Worm (Caenorhabditis elegans) whole organism, L1 larva: ENCODE data around the gene C16C8.4.
"Not testable (repeated sequence)": the region's sequence is repeated elsewhere in the genome, so short reads cannot be mapped to it uniquely, and the experiment has no call there.

Experiments
- C16A3.4 ChIP-seq: fragments of 150-350 bp; optimal IDR thresholded peaks from 2 replicates; lab custom pipeline; 2014; ENCODE audit warnings: missing biosample characterization, missing genetic modification characterization
- C34B4.2 ChIP-seq: sonication (generic microtip); optimal IDR thresholded peaks from 2 replicates; lab custom pipeline; 2017; ENCODE audit warnings: mild to moderate bottlenecking, missing genetic modification characterization, missing compliant biosample characterization
- F16B12.6 ChIP-seq: fragments of 150-350 bp; optimal IDR thresholded peaks from 2 replicates; lab custom pipeline; 2014; ENCODE audit warnings: missing biosample characterization, missing genetic modification characterization
- Y116A8C.19 ChIP-seq: sonication (generic microtip); optimal IDR thresholded peaks from 2 replicates; lab custom pipeline; 2016; ENCODE audit warnings: missing compliant biosample characterization, missing genetic modification characterization, borderline replicate concordance
- ama-1 ChIP-seq: fragments of 150-350 bp; optimal IDR thresholded peaks from 2 replicates; lab custom pipeline; 2014
- ceh-8 ChIP-seq: fragments of 200-800 bp; sonication (Bioruptor generic); optimal IDR thresholded peaks from 2 replicates; lab custom pipeline; 2018; ENCODE audit warnings: mild to moderate bottlenecking, missing genetic modification characterization, moderate library complexity, missing compliant biosample characterization
- ceh-90 ChIP-seq: sonication (generic microtip); optimal IDR thresholded peaks from 2 replicates; lab custom pipeline; 2016; ENCODE audit warnings: missing genetic modification characterization, missing compliant biosample characterization
- ces-1 ChIP-seq: fragments of 150-350 bp; optimal IDR thresholded peaks from 2 replicates; lab custom pipeline; 2014; ENCODE audit warnings: missing biosample characterization, missing genetic modification reagents, missing genetic modification characterization
- dpl-1 ChIP-seq, 3 experiments: fragments of 150-350 bp in 2 of 3; sonication (generic microtip) in 1 of 3; optimal IDR thresholded peaks; 2 replicates each; lab custom pipeline; 2014 to 2017; ENCODE audit warnings: missing biosample characterization in 3 of 3, missing genetic modification characterization in 3 of 3, missing genetic modification reagents in 3 of 3
- dsc-1 ChIP-seq: sonication (generic microtip); optimal IDR thresholded peaks from 2 replicates; lab custom pipeline; 2016; ENCODE audit warnings: mild to moderate bottlenecking, missing genetic modification characterization, missing compliant biosample characterization
- efl-3 ChIP-seq: fragments of 200-800 bp; sonication (Bioruptor generic); optimal IDR thresholded peaks from 2 replicates; lab custom pipeline; 2018; ENCODE audit warnings: mild to moderate bottlenecking, missing genetic modification characterization, missing compliant biosample characterization
- egl-13 ChIP-seq: sonication (generic microtip); optimal IDR thresholded peaks from 2 replicates; lab custom pipeline; 2016; ENCODE audit warnings: missing genotype, missing genetic modification reagents, missing genetic modification characterization, missing compliant biosample characterization
- egl-27 ChIP-seq, 2 experiments: fragments of 150-350 bp in 1 of 2; sonication (generic microtip); optimal IDR thresholded peaks; 3 replicates each; lab custom pipeline; 2017 to 2018; ENCODE audit warnings: missing biosample characterization in 2 of 2, missing genetic modification characterization in 2 of 2, missing genetic modification reagents in 2 of 2
- elt-2 ChIP-seq: sonication (generic microtip); optimal IDR thresholded peaks from 2 replicates; lab custom pipeline; 2016; ENCODE audit warnings: missing genetic modification characterization, mild to moderate bottlenecking, inconsistent platforms, missing compliant biosample characterization, missing genetic modification reagents
- elt-3 ChIP-seq, 6 experiments: fragments of 150-350 bp in 1 of 6; sonication (generic microtip); optimal IDR thresholded peaks; 2 replicates each; lab custom pipeline; 2017 to 2018; ENCODE audit warnings: missing biosample characterization in 6 of 6, missing genetic modification characterization in 6 of 6, inconsistent platforms in 1 of 6
- fkh-10 ChIP-seq: sonication (generic microtip); optimal IDR thresholded peaks from 2 replicates; lab custom pipeline; 2017; ENCODE audit warnings: missing biosample characterization, missing genetic modification reagents, missing genetic modification characterization
- hlh-4 ChIP-seq: sonication (generic microtip); optimal IDR thresholded peaks from 2 replicates; lab custom pipeline; 2016; ENCODE audit warnings: mild to moderate bottlenecking, missing genetic modification characterization, missing compliant biosample characterization
- hpl-2 ChIP-seq: fragments of 150-350 bp; optimal IDR thresholded peaks from 2 replicates; lab custom pipeline; 2014; ENCODE audit warnings: missing biosample characterization, missing genetic modification reagents, missing genetic modification characterization
- irx-1 ChIP-seq: sonication (generic microtip); optimal IDR thresholded peaks from 2 replicates; lab custom pipeline; 2016; ENCODE audit warnings: missing genetic modification characterization, missing compliant biosample characterization
- isw-1 ChIP-seq: fragments of 200-800 bp; sonication (Bioruptor generic); IDR thresholded peaks from 2 replicates; pipeline ENCODE4 v1.3.6; 2022; ENCODE audit warnings: missing genetic modification characterization, missing compliant biosample characterization
- lin-14 ChIP-seq: fragments of 200-800 bp; sonication (Bioruptor generic); optimal IDR thresholded peaks from 2 replicates; lab custom pipeline; 2018; ENCODE audit warnings: mild to moderate bottlenecking, missing genetic modification characterization, moderate library complexity, missing compliant biosample characterization
- lin-15B ChIP-seq: fragments of 150-350 bp; sonication (generic microtip); optimal IDR thresholded peaks from 3 replicates; lab custom pipeline; 2014; ENCODE audit warnings: missing biosample characterization, missing genetic modification characterization
- lin-39 ChIP-seq: fragments of 150-350 bp; optimal IDR thresholded peaks from 2 replicates; lab custom pipeline; 2014; ENCODE audit warnings: missing biosample characterization, missing genetic modification reagents, missing genetic modification characterization
- lsy-2 ChIP-seq, 2 experiments: fragments of 150-350 bp; optimal IDR thresholded peaks; 2 replicates each; lab custom pipeline; 2014; ENCODE audit warnings: missing biosample characterization in 2 of 2, missing genetic modification characterization in 2 of 2
- mab-9 ChIP-seq: fragments of 200-800 bp; sonication (Bioruptor generic); IDR thresholded peaks from 2 replicates; pipeline ENCODE4 v1.3.6; 2022; ENCODE audit warnings: missing genetic modification reagents, missing genetic modification characterization, missing compliant biosample characterization
- mef-2 ChIP-seq: fragments of 150-350 bp; optimal IDR thresholded peaks from 2 replicates; lab custom pipeline; 2014; ENCODE audit warnings: missing biosample characterization, missing genetic modification characterization
- nhr-237 ChIP-seq: fragments of 150-350 bp; optimal IDR thresholded peaks from 2 replicates; lab custom pipeline; 2014; ENCODE audit warnings: missing biosample characterization, missing genetic modification characterization
- nhr-71 ChIP-seq: sonication (generic microtip); optimal IDR thresholded peaks from 2 replicates; lab custom pipeline; 2016; ENCODE audit warnings: mild to moderate bottlenecking, missing genetic modification characterization, moderate library complexity, missing compliant biosample characterization
- nhr-76 ChIP-seq: sonication (generic microtip); optimal IDR thresholded peaks from 2 replicates; lab custom pipeline; 2017; ENCODE audit warnings: missing biosample characterization, missing genetic modification characterization
- nhr-77 ChIP-seq: fragments of 150-350 bp; optimal IDR thresholded peaks from 2 replicates; lab custom pipeline; 2014; ENCODE audit warnings: missing biosample characterization, missing genetic modification characterization
- nhr-85 ChIP-seq: sonication (generic microtip); peaks from one replicate; lab custom pipeline; 2016; ENCODE audit warnings: missing genetic modification characterization, inconsistent platforms, missing compliant biosample characterization
- pag-3 ChIP-seq: sonication (generic microtip); optimal IDR thresholded peaks from 2 replicates; lab custom pipeline; 2017; ENCODE audit warnings: missing genetic modification characterization, mild to moderate bottlenecking, missing compliant biosample characterization, antibody characterized with exemption, borderline replicate concordance; ENCODE audit not compliant: insufficient read depth
- pax-3 ChIP-seq: fragments of 200-800 bp; sonication (Bioruptor generic); optimal IDR thresholded peaks from 2 replicates; lab custom pipeline; 2018; ENCODE audit warnings: mild to moderate bottlenecking, missing genetic modification characterization, moderate library complexity, missing compliant biosample characterization
- pqm-1 ChIP-seq: sonication (generic microtip); optimal IDR thresholded peaks from 3 replicates; lab custom pipeline; 2017; ENCODE audit warnings: missing biosample characterization, missing genetic modification characterization
- snpc-4 ChIP-seq: fragments of 150-350 bp; optimal IDR thresholded peaks from 2 replicates; lab custom pipeline; 2014; ENCODE audit warnings: missing biosample characterization, missing genetic modification characterization
- snu-23 ChIP-seq: sonication (generic microtip); optimal IDR thresholded peaks from 2 replicates; lab custom pipeline; 2016; ENCODE audit warnings: missing genetic modification characterization, missing compliant biosample characterization
- sox-4 ChIP-seq: sonication (generic microtip); optimal IDR thresholded peaks from 2 replicates; lab custom pipeline; 2016; ENCODE audit warnings: missing genetic modification characterization, missing compliant biosample characterization
- sptf-1 ChIP-seq: fragments of 150-350 bp; optimal IDR thresholded peaks from 2 replicates; lab custom pipeline; 2014; ENCODE audit warnings: missing biosample characterization, missing genetic modification characterization
- tlp-1 ChIP-seq: fragments of 150-350 bp; optimal IDR thresholded peaks from 2 replicates; lab custom pipeline; 2014; ENCODE audit warnings: missing biosample characterization, missing genetic modification characterization
- unc-62 ChIP-seq: fragments of 150-350 bp; optimal IDR thresholded peaks from 2 replicates; lab custom pipeline; 2014; ENCODE audit warnings: missing biosample characterization, missing genetic modification reagents, missing genetic modification characterization
- unc-86 ChIP-seq: sonication (generic microtip); optimal IDR thresholded peaks from 2 replicates; lab custom pipeline; 2016; ENCODE audit warnings: missing genetic modification characterization, missing compliant biosample characterization
- ztf-4 ChIP-seq: fragments of 150-350 bp; optimal IDR thresholded peaks from 2 replicates; lab custom pipeline; 2014; ENCODE audit warnings: missing biosample characterization, missing genetic modification characterization

The C16C8.4 gene

DNA sequence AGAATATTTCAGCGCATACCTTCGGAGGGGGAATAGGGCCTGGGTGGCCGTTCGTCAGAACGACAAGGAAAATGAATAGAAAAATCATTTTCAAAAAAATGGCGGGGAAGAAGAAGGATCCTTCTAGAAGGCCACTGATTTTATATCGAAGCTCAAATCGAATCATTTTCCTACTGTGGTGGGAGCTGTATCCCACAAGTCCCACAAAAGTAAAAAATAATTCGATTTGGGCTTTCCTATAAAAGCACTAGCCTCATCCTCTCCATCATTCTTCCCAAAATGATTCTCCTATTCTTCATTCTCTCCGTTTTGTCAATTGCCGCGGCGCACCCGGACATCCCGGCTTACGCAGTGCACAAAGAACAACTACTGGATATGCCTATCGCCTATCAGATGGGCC, 14.0 kb upstream of the C16C8.4 start, which contains the start of the genes C16C8.26 and C16C8.19:
Gene C16C8.26 (minus strand): TSS at position 101 of the 400 bp plus-strand sequence.
Gene C16C8.19 (plus strand): TSS at position 279 of the 400 bp plus-strand sequence.
- TF ChIP-seq snu-23 (GFP tag; lab: Kevin White, UChicago) (no peak), fkh-10 (GFP tag; lab: Kevin White, UChicago) (no peak), snpc-4 (tag; lab: Kevin White, UChicago) (no peak), lin-15B (no peak), ceh-90 (no peak), lsy-2 (tag; optimal IDR thresholded peaks at IDR 0.05; lab: Kevin White, UChicago) (no peak), ceh-8 (GFP tag; lab: Kevin White, UChicago) (no peak), sox-4 (no peak), elt-3 (tag; optimal IDR thresholded peaks at IDR 0.05; lab: Kevin White, UChicago) (no peak), mab-9 (GFP tag; lab: Robert Waterston, UW) (no peak), pag-3 (tag; lab: Kevin White, UChicago) (no peak), pqm-1 (no peak), hlh-4 (tag; lab: Kevin White, UChicago) (no peak)

DNA sequence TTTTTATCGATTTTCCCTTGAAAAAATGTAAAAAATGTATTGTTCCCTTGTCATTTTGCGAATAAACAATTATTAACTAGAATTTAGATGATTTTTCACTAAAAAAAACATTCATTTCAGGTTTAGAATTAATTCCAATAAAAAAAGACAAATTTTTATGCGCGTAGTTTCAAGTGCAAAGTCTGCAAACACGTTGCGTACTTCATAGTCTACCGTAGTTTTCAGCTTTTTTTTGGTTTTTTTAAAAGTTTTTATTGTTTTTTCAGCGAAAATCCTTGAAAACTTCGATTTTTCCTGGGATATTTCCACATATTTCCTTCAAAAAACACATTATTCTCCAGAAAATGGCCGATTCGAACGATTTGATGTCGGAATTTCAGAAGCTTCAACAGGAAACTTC, 9.3 kb upstream of the C16C8.4 start, which contains the start of gene C16C8.11:
Gene C16C8.11 (plus strand): TSS at position 188 of the 400 bp plus-strand sequence.
- no peak for TF ChIP-seq Y116A8C.19 (tag; lab: Kevin White, UChicago)
- no peak for TF ChIP-seq lin-39 (tag; lab: Kevin White, UChicago)
- no peak for TF ChIP-seq lin-14
- no peak for TF ChIP-seq nhr-85 (tag; lab: Kevin White, UChicago)
- TF ChIP-seq unc-86 (tag; lab: Kevin White, UChicago): no peak
- TF ChIP-seq mef-2 (tag; lab: Kevin White, UChicago): no peak

DNA sequence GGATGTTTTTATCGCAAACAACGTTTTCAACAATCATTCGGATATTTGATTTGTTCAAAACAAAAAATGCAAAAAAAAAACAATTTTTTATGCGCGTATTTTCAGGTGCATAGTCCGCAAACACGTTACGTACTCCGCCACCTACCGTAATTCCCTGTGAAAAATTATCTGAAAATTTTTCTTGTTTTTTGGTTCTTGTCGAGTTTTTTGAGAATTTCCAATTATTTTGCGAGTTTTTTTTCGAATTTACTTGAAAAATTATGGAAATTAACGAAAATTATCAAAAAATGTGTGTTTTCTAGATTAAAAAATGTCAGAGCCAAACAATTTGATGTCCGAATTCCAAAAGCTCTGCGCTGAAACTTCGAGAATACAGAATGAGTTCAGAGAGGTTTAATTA, 8.2 kb upstream of the C16C8.4 start, which contains the start of gene C16C8.12:
Gene C16C8.12 (plus strand): TSS at position 301 of the 400 bp plus-strand sequence.
- no peak for TF ChIP-seq lin-14
- TF ChIP-seq sptf-1: no peak
- TF ChIP-seq C16A3.4 (tag; lab: Kevin White, UChicago): no peak
- no peak for TF ChIP-seq lin-39 (tag; lab: Kevin White, UChicago)
- no peak for TF ChIP-seq C34B4.2 (tag; lab: Kevin White, UChicago)
- no peak for TF ChIP-seq dpl-1 (GFP tag; optimal IDR thresholded peaks at IDR 0.05; lab: Kevin White, UChicago)
- no peak for TF ChIP-seq pax-3 (tag; lab: Kevin White, UChicago)
- TF ChIP-seq pag-3 (tag; lab: Kevin White, UChicago): no peak
- TF ChIP-seq nhr-77 (tag; lab: Kevin White, UChicago): no peak
- TF ChIP-seq ces-1 (GFP tag; lab: Kevin White, UChicago): no peak
- TF ChIP-seq lsy-2 (tag; optimal IDR thresholded peaks at IDR 0.05; lab: Kevin White, UChicago): no peak
- no peak for TF ChIP-seq mef-2 (tag; lab: Kevin White, UChicago)
- no peak for TF ChIP-seq sox-4
- TF ChIP-seq ceh-8 (GFP tag; lab: Kevin White, UChicago): no peak
- no peak for TF ChIP-seq dsc-1
- TF ChIP-seq hpl-2: no peak
- no peak for TF ChIP-seq F16B12.6
- TF ChIP-seq nhr-85 (tag; lab: Kevin White, UChicago): no peak
- no peak for TF ChIP-seq isw-1
- TF ChIP-seq, all 84 proteins: peak for 0

DNA sequence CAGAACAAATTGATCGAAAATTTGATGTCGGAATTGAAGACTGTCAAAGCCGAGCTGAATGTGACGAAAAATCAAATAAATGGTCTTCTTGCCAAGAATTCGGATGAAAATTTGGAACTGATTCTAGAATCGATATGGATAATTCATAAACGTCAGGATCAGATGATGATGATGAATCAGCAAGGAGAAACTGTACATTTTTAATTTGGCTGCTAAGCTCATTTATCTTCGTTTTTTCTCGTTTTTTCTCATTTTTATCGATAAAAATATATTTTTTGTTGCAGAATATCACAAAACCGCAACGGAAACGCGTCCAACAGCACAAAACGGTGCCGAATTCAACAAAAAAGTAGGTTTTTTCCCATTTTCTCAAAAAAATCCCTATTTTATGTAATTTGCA, 5.3 kb upstream of the C16C8.4 start, which contains the start of gene C16C8.14:
Gene C16C8.14 (plus strand): TSS at position 301 of the 400 bp plus-strand sequence.
- not testable (repeated sequence) for TF ChIP-seq ceh-8 (GFP tag; lab: Kevin White, UChicago); nhr-76 (tag; lab: Kevin White, UChicago); irx-1 (tag; lab: Kevin White, UChicago)
- TF ChIP-seq, all 84 proteins: peak for 0; not testable (repeated sequence) for 84

DNA sequence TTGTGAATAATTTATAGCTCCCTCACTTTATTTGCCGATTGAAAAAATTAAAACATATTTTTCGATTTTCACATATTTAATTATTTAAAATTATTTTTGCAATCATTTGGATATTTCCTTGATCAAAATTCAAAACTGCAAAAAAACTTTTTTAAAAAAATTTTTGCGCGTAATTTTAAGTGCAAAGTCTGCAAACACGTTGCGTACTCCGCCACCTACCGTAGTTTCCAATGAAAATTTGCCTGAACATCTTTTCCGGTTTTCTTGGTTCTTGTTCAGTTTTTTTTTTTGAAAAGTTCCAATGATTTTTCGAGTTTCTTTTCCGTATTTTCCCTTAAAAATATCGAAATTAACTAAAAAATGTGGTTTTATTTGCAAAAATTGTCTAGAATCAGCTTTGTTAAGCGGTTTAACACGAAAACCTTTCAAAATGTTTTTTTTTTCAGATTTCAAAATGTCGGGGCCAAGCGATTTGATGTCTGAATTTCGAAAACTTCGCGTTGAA, 4.6 kb upstream of the C16C8.4 start, which contains the start of gene C16C8.25:
Gene C16C8.25 (plus strand): TSS at position 455 of the 505 bp plus-strand sequence.
- no peak for TF ChIP-seq ztf-4 (tag; lab: Kevin White, UChicago)
- TF ChIP-seq nhr-237: no peak
- TF ChIP-seq efl-3 (GFP tag; lab: Kevin White, UChicago): no peak
- no peak for TF ChIP-seq fkh-10 (GFP tag; lab: Kevin White, UChicago)
- no peak for TF ChIP-seq unc-62 (GFP tag; lab: Kevin White, UChicago)
- TF ChIP-seq irx-1 (tag; lab: Kevin White, UChicago): no peak
- TF ChIP-seq ama-1 (lab: Kevin White, UChicago): no peak
- no peak for TF ChIP-seq elt-3 (tag; optimal IDR thresholded peaks at IDR 0.05; lab: Kevin White, UChicago)
- no peak for TF ChIP-seq egl-27 (tag; optimal IDR thresholded peaks at IDR 0.05; lab: Kevin White, UChicago)
- no peak for TF ChIP-seq pag-3 (tag; lab: Kevin White, UChicago)
- no peak for TF ChIP-seq C34B4.2 (tag; lab: Kevin White, UChicago)
- no peak for TF ChIP-seq elt-2 (tag; lab: Kevin White, UChicago)
- TF ChIP-seq egl-13 (tag; lab: Kevin White, UChicago): no peak
- TF ChIP-seq mab-9 (GFP tag; lab: Robert Waterston, UW): no peak
- no peak for TF ChIP-seq nhr-71
- no peak for TF ChIP-seq tlp-1 (tag; lab: Kevin White, UChicago)
- TF ChIP-seq, all 84 proteins: peak for 0
